Fruit fly (Drosophila melanogaster) whole organism, embryonic: ENCODE data around the gene Muc68Ca.
"Not testable (repeated sequence)": the region's sequence is repeated elsewhere in the genome, so short reads cannot be mapped to it uniquely, and the experiment has no call there.

ENCODE experiments used
- CG10979 ChIP-seq: fragments of 200-800 bp; sonication (Bioruptor generic); optimal IDR thresholded peaks from 2 replicates; lab custom pipeline; 2018; ENCODE audit warnings: missing biosample characterization, mild to moderate bottlenecking, missing genetic modification characterization, moderate library complexity
- CG11456 ChIP-seq: fragments of 200-800 bp; sonication (Bioruptor generic); IDR thresholded peaks from 3 replicates; pipeline ENCODE4 v1.3.6; 2022; ENCODE audit warnings: missing biosample characterization, missing genetic modification characterization
- CG11504 ChIP-seq: fragments of 200-800 bp; sonication (Bioruptor generic); optimal IDR thresholded peaks from 3 replicates; lab custom pipeline; 2019; ENCODE audit warnings: missing biosample characterization, mild to moderate bottlenecking, missing genetic modification characterization, moderate library complexity
- CG12391 ChIP-seq: fragments of 200-800 bp; sonication (Bioruptor generic); optimal IDR thresholded peaks from 3 replicates; lab custom pipeline; 2018; ENCODE audit warnings: missing biosample characterization, mild to moderate bottlenecking, missing genetic modification characterization, moderate library complexity
- CG13287 ChIP-seq: fragments of 200-800 bp; sonication (Bioruptor generic); IDR thresholded peaks from 2 replicates; pipeline ENCODE4 v1.3.6; 2022; ENCODE audit warnings: missing biosample characterization, missing genetic modification characterization; ENCODE audit not compliant: partially characterized antibody
- CG13775 ChIP-seq: fragments of 200-800 bp; sonication (Bioruptor generic); optimal IDR thresholded peaks from 3 replicates; lab custom pipeline; 2017; ENCODE audit warnings: missing biosample characterization, mild to moderate bottlenecking, missing genetic modification characterization
- CG14050 ChIP-seq: fragments of 200-800 bp; sonication (Bioruptor generic); IDR thresholded peaks from 3 replicates; pipeline ENCODE4 v1.3.6; 2022; ENCODE audit warnings: missing biosample characterization, missing genetic modification characterization
- CG15269 ChIP-seq: fragments of 200-800 bp; sonication (Bioruptor generic); optimal IDR thresholded peaks from 2 replicates; lab custom pipeline; 2018; ENCODE audit warnings: missing biosample characterization, mild to moderate bottlenecking, missing genetic modification characterization, moderate library complexity
- CG15601 ChIP-seq: fragments of 200-800 bp; sonication (Bioruptor generic); optimal IDR thresholded peaks from 3 replicates; lab custom pipeline; 2019; ENCODE audit warnings: missing biosample characterization, mild to moderate bottlenecking, missing genetic modification characterization, moderate library complexity
- CG17359 ChIP-seq: fragments of 200-800 bp; sonication (Bioruptor generic); optimal IDR thresholded peaks from 3 replicates; lab custom pipeline; 2018; ENCODE audit warnings: missing biosample characterization, mild to moderate bottlenecking, missing genetic modification characterization, moderate library complexity
- CG32772 ChIP-seq: fragments of 200-800 bp; sonication (Bioruptor generic); IDR thresholded peaks from 2 replicates; pipeline ENCODE4 v1.3.6; 2022; ENCODE audit warnings: missing biosample characterization, missing genetic modification characterization
- CG3281 ChIP-seq: fragments of 200-800 bp; sonication (Bioruptor generic); optimal IDR thresholded peaks from 3 replicates; lab custom pipeline; 2017; ENCODE audit warnings: missing biosample characterization, mild to moderate bottlenecking, missing genetic modification characterization
- CG34376 ChIP-seq: fragments of 200-800 bp; sonication (Bioruptor generic); optimal IDR thresholded peaks from 2 replicates; lab custom pipeline; 2018; ENCODE audit warnings: missing biosample characterization, mild to moderate bottlenecking, missing genetic modification characterization
- CG4707 ChIP-seq: fragments of 200-800 bp; sonication (Bioruptor generic); optimal IDR thresholded peaks from 2 replicates; lab custom pipeline; 2018; ENCODE audit warnings: missing biosample characterization, mild to moderate bottlenecking, missing genetic modification characterization, moderate library complexity
- CG4730 ChIP-seq: fragments of 200-800 bp; sonication (Bioruptor generic); IDR thresholded peaks from 2 replicates; pipeline ENCODE4 v1.3.6; 2022; ENCODE audit warnings: missing biosample characterization, missing genetic modification characterization
- CG6854 ChIP-seq: fragments of 200-800 bp; sonication (Bioruptor generic); optimal IDR thresholded peaks from 3 replicates; lab custom pipeline; 2017; ENCODE audit warnings: missing biosample characterization, mild to moderate bottlenecking, missing genetic modification characterization
- CkIIα-i1 ChIP-seq: fragments of 200-800 bp; sonication (Bioruptor generic); IDR thresholded peaks from 2 replicates; pipeline ENCODE4 v1.3.6; 2022; ENCODE audit warnings: missing biosample characterization, missing genetic modification characterization
- D19A ChIP-seq: fragments of 200-800 bp; optimal IDR thresholded peaks from 3 replicates; lab custom pipeline; 2019; ENCODE audit warnings: missing biosample characterization, mild to moderate bottlenecking, missing genetic modification characterization, moderate library complexity
- Dad ChIP-seq: fragments of 200-800 bp; sonication (Bioruptor generic); optimal IDR thresholded peaks from 3 replicates; lab custom pipeline; 2016; ENCODE audit warnings: missing biosample characterization, missing genetic modification characterization
- Dfd ChIP-seq, 2 experiments: fragments of >200 bp; optimal IDR thresholded peaks; 2 replicates each; lab custom pipeline; 2017; ENCODE audit warnings: missing biosample characterization in 2 of 2, missing genetic modification characterization in 2 of 2
- Dip2 ChIP-seq: fragments of 200-800 bp; sonication (Bioruptor generic); IDR thresholded peaks from 2 replicates; pipeline ENCODE4 v1.3.6; 2022; ENCODE audit warnings: missing biosample characterization, missing genetic modification characterization
- Drgx ChIP-seq: fragments of 200-800 bp; sonication (Bioruptor generic); IDR thresholded peaks from 2 replicates; pipeline ENCODE4 v1.3.6; 2022; ENCODE audit warnings: missing biosample characterization, missing genetic modification characterization
- HLH54F ChIP-seq: fragments of 200-800 bp; sonication (Bioruptor generic); optimal IDR thresholded peaks from 3 replicates; lab custom pipeline; 2016; ENCODE audit warnings: missing biosample characterization, missing genetic modification characterization
- Six4 ChIP-seq: fragments of 200-800 bp; sonication (Bioruptor generic); optimal IDR thresholded peaks from 2 replicates; lab custom pipeline; 2016; ENCODE audit warnings: missing biosample characterization, missing genetic modification characterization
- Ssrp ChIP-seq: fragments of 200-800 bp; sonication (Bioruptor generic); optimal IDR thresholded peaks from 2 replicates; lab custom pipeline; 2018; ENCODE audit warnings: missing biosample characterization, mild to moderate bottlenecking, missing genetic modification characterization, moderate library complexity
- cwo ChIP-seq: fragments of 200-800 bp; sonication (Bioruptor generic); optimal IDR thresholded peaks from 3 replicates; lab custom pipeline; 2017; ENCODE audit warnings: missing biosample characterization, missing genetic modification characterization, mild to moderate bottlenecking, moderate library complexity, missing genetic modification reagents
- da ChIP-seq: fragments of 200-800 bp; sonication (Bioruptor generic); optimal IDR thresholded peaks from 2 replicates; lab custom pipeline; 2016; ENCODE audit warnings: missing biosample characterization, missing genetic modification characterization
- dpn ChIP-seq, 2 experiments: fragments of 200-800 bp; sonication (Bioruptor generic); optimal IDR thresholded peaks; 3 replicates each; lab custom pipeline; 2016; ENCODE audit warnings: missing biosample characterization in 2 of 2, missing genetic modification characterization in 2 of 2
- emc ChIP-seq: fragments of 200-800 bp; sonication (Bioruptor generic); optimal IDR thresholded peaks from 2 replicates; lab custom pipeline; 2016; ENCODE audit warnings: missing biosample characterization, missing genetic modification characterization
- ewg ChIP-seq: fragments of 200-800 bp; sonication (Bioruptor generic); optimal IDR thresholded peaks from 3 replicates; lab custom pipeline; 2017; ENCODE audit warnings: mild to moderate bottlenecking, missing biosample characterization, missing genetic modification reagents, missing genetic modification characterization
- hkb ChIP-seq, 2 experiments: fragments of 200-800 bp in 1 of 2; fragments of >200 bp in 1 of 2; sonication (Bioruptor generic) in 1 of 2; IDR thresholded peaks in 1 of 2; optimal IDR thresholded peaks in 1 of 2; 2 replicates each; pipeline versions ENCODE4 v1.3.6 to Lab custom; 2017 to 2022; ENCODE audit warnings: missing biosample characterization in 1 of 2, missing genetic modification characterization in 1 of 2
- lilli ChIP-seq: fragments of 200-800 bp; sonication (Bioruptor generic); optimal IDR thresholded peaks from 3 replicates; lab custom pipeline; 2016; ENCODE audit warnings: missing biosample characterization, missing genetic modification characterization
- pan ChIP-seq, 4 experiments: fragments of >200 bp in 3 of 4; fragments of 200-800 bp in 1 of 4; sonication (Bioruptor generic) in 1 of 4; optimal IDR thresholded peaks in 3 of 4; IDR thresholded peaks in 1 of 4; 2 replicates each; pipeline versions ENCODE4 v1.3.6 to Lab custom; 2017 to 2022; ENCODE audit warnings: missing biosample characterization in 2 of 4, missing genetic modification characterization in 2 of 4, mixed read lengths in 1 of 4
- sc ChIP-seq, 3 experiments: fragments of >200 bp in 2 of 3; fragments of 200-800 bp in 1 of 3; sonication (Bioruptor generic) in 1 of 3; optimal IDR thresholded peaks; 2 replicates in 2 of 3; 3 replicates in 1 of 3; lab custom pipeline; 2017; ENCODE audit warnings: mild to moderate bottlenecking in 1 of 3, missing biosample characterization in 1 of 3, missing genetic modification characterization in 1 of 3, missing genetic modification reagents in 1 of 3
- schlank ChIP-seq: fragments of 200-800 bp; sonication (Bioruptor generic); optimal IDR thresholded peaks from 2 replicates; lab custom pipeline; 2018; ENCODE audit warnings: missing biosample characterization, mild to moderate bottlenecking, missing genetic modification characterization
- sens ChIP-seq: fragments of 200-800 bp; sonication (Bioruptor generic); peaks from one replicate; lab custom pipeline; 2016; ENCODE audit warnings: missing biosample characterization, missing genetic modification characterization
- tna ChIP-seq: fragments of 200-800 bp; sonication (Bioruptor generic); IDR thresholded peaks from 2 replicates; pipeline ENCODE4 v1.3.6; 2022; ENCODE audit warnings: missing biosample characterization, missing genetic modification characterization; ENCODE audit not compliant: partially characterized antibody
- twi ChIP-seq: fragments of 200-800 bp; optimal IDR thresholded peaks from 2 replicates; lab custom pipeline; 2019; ENCODE audit warnings: missing biosample characterization, mild to moderate bottlenecking, missing genetic modification characterization, moderate library complexity
- wdn ChIP-seq: fragments of 200-800 bp; sonication (Bioruptor generic); IDR thresholded peaks from 2 replicates; pipeline ENCODE4 v1.3.6; 2022; ENCODE audit warnings: missing biosample characterization, missing genetic modification characterization
- yki ChIP-seq: fragments of >200 bp; optimal IDR thresholded peaks from 3 replicates; lab custom pipeline; 2018

Muc68Ca gene

DNA sequence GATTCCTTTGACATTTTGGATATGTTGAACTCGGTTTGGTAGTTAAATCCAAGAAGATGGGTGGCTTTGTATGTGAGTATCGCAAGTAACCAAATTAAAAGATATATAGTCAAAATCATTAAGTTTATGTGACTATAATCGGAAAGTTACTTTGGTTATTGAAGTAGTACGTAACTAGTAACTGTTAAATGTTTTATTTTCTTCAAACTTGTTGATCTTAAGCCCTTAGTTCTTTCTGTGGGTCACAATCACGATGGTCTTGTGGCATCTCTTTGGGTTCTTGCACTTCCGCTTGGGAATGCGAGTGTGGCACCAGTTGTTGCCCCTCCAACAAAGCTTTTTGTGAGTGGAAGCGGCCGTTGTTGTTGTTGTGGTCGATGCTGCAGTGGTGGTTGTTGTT, 43.0 kb downstream of the Muc68Ca start, which contains the start of gene CG33489:
Gene CG33489, minus strand, starts transcription at position 101 of the 400 bp plus-strand sequence.
- TF ChIP-seq Six4 (GFP tag; lab: Kevin White, UChicago); yki (lab: Kevin White, UChicago); CG4707 (GFP tag; lab: Kevin White, UChicago): not testable (repeated sequence)

DNA sequence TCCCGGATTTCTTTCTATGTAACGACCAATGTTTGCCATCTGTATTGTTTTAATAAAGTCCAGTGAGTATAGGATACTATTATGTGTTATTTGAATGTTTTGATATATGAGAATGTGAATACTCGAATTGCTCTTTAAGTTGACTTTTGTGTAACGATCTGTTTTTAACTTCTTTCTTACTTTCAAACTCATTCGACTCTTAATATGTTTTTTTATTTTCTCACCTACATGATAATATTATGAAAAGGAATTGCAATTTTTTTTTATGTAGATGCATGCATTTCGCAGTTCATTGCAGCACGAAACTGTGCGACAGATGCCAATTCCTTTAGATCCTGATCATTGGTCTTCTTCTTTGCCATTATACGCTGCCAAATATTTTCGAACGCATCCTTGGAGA, 45.3 kb downstream of the Muc68Ca start, which contains the start of gene CG33490:
Gene CG33490, minus strand, starts transcription at position 101 of the 400 bp plus-strand sequence.
- TF ChIP-seq Dfd (GFP tag; optimal IDR thresholded peaks at IDR 0.05; lab: Kevin White, UChicago) (no peak), CkIIα-i1 (no peak), CG4730 (GFP tag; lab: Robert Waterston, UW) (no peak), CG11456 (GFP tag; lab: Robert Waterston, UW) (no peak), CG15269 (tag; lab: Kevin White, UChicago) (no peak), Drgx (GFP tag; lab: Robert Waterston, UW) (no peak), CG6854 (GFP tag; lab: Kevin White, UChicago) (no peak)

DNA sequence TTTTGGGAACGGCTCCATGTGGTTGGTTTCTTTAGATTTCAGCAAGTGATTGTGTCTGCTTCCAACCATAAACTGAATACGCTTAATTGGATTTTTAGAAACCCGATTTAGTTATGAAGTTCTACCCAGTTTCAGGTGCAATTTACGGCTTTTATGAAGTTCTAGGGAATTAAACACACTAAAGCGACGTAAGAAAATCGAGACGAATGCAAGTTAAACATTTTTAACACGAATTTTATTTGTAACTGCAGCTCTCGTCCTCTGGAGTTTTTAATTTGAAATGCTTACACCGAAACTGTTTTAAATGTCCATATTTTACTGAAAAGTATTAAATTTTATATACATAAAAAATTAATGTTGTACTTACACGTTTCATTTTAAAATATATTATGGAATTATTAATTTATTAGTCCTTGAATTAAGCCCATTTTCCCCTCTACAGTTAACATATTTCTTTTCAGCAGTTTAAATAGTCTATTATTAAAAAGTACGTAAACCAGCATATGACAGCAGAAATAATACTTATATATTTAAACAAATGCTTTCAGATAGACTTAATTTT, 55.8 kb downstream of the Muc68Ca start, which contains the start of the genes CG46412 and CG33267:
Gene CG46412, minus strand, starts transcription at position 101 of the 562 bp plus-strand sequence.
Gene CG33267, plus strand, starts transcription at position 512 of the 562 bp plus-strand sequence.
- TF ChIP-seq sens (peak; percentile 30), schlank (no peak)

DNA sequence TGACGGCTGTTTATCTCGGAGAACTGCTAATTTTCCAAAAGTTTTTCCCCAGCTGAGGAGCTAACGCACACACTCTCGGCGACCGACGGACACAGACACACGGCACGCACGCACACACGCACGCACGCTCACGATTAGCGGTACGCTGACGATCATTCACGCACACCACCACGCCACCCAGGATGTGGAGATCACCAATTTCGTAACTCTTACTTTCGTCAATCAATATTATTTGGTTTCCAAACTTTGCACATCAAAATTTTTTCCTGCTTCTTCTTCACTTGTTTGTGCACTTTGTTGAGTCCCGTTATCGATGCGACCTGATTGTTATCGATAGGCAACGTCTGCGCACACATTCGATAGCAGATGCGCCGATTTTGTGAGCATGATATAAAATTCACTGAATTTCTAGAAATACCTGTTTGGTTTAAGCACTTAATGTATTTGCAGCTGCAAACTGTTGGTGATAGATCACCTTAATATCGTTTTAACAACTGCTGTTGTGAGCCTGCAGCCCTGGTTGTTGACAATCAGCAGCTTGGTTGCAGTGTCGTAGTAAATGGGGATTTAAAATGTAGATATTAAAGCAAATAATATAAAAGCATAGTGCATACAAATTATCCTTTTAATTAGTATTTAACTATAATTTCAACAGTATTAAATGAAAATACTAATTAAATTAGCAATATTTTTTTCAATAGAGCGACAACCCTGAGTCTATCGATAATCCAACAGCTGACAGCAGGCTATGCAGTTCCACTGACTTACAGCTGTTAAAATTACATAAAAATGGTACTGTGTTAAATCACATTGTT, 57.7 kb downstream of the Muc68Ca start, which contains the start of the genes CG7394 and Mob2:
Gene CG7394, plus strand, starts transcription at position 51 of the 815 bp plus-strand sequence.
Gene Mob2, minus strand, starts transcription at position 288 of the 815 bp plus-strand sequence.
- TF ChIP-seq cwo (GFP tag; lab: Kevin White, UChicago) (peak; percentile 78), sc (optimal IDR thresholded peaks at IDR 0.05; lab: Kevin White, UChicago) (no peak), sc (GFP tag; optimal IDR thresholded peaks at IDR 0.05; lab: Kevin White, UChicago) (peak; percentile 65), CG10979 (tag; lab: Kevin White, UChicago) (peak; percentile 85), CG15601 (tag; lab: Kevin White, UChicago) (peak; percentile 83), HLH54F (GFP tag; lab: Kevin White, UChicago) (peak; percentile 81), da (GFP tag; lab: Kevin White, UChicago) (peak; percentile 59), tna (peak; percentile 79), twi (tag; lab: Kevin White, UChicago) (peak; percentile 80), wdn (GFP tag; lab: Robert Waterston, UW) (peak; percentile 93), D19A (tag; lab: Kevin White, UChicago) (peak; percentile 69), pan (optimal IDR thresholded peaks at IDR 0.05; lab: Kevin White, UChicago) (no peak), pan (GFP tag; optimal IDR thresholded peaks at IDR 0.05 in 1 of 2, IDR thresholded peaks at IDR 0.05 in 1 of 2) (peak; percentile 56 to 91), CG34376 (GFP tag; lab: Kevin White, UChicago) (peak; percentile 87), Dip2 (GFP tag; lab: Robert Waterston, UW) (peak; percentile 12; the same call in 1 of the 2 replicates), emc (GFP tag; lab: Kevin White, UChicago) (peak; percentile 65), dpn (GFP tag; optimal IDR thresholded peaks at IDR 0.05; lab: Kevin White, UChicago) (peak; percentile 84 to 93), ewg (GFP tag; lab: Kevin White, UChicago) (peak; percentile 98), CG14050 (peak; percentile 82), CG32772 (GFP tag; lab: Robert Waterston, UW) (peak; percentile 91), hkb (optimal IDR thresholded peaks at IDR 0.05; lab: Kevin White, UChicago) (no peak), hkb (GFP tag; IDR thresholded peaks at IDR 0.05; lab: Robert Waterston, UW) (peak; percentile 91), CG13287 (peak; percentile 92), CG11504 (tag; lab: Kevin White, UChicago) (peak; percentile 89), CG17359 (tag; lab: Kevin White, UChicago) (peak; percentile 88), Dad (GFP tag; lab: Kevin White, UChicago) (peak; percentile 73), CG12391 (tag; lab: Kevin White, UChicago) (peak; percentile 96), lilli (peak; percentile 95), CG13775 (GFP tag; lab: Kevin White, UChicago) (peak; percentile 94), Ssrp (tag; lab: Kevin White, UChicago) (peak; percentile 86), CG3281 (peak; percentile 87)
